Fruit fly (Drosophila melanogaster) whole organism, embryonic: ENCODE measurements around the gene mRpS10.

Experiments used
- CG11695 ChIP-seq: fragments of 200-800 bp; sonication (Bioruptor generic); IDR thresholded peaks from 3 replicates; pipeline ENCODE4 v1.3.6; 2022; ENCODE audit warnings: missing biosample characterization, missing genetic modification characterization
- CG11696 ChIP-seq: fragments of 200-800 bp; sonication (Bioruptor generic); IDR thresholded peaks from 2 replicates; pipeline ENCODE4 v1.3.6; 2022; ENCODE audit warnings: missing biosample characterization, missing genetic modification characterization
- CG12391 ChIP-seq: fragments of 200-800 bp; sonication (Bioruptor generic); optimal IDR thresholded peaks from 3 replicates; lab custom pipeline; 2018; ENCODE audit warnings: missing biosample characterization, mild to moderate bottlenecking, missing genetic modification characterization, moderate library complexity
- CG14860 ChIP-seq: fragments of 200-800 bp; sonication (Bioruptor generic); IDR thresholded peaks from 3 replicates; pipeline ENCODE4 v1.3.6; 2022; ENCODE audit warnings: missing biosample characterization, missing genetic modification characterization; ENCODE audit not compliant: partially characterized antibody
- CG17328 ChIP-seq: fragments of 200-800 bp; sonication (Bioruptor generic); IDR thresholded peaks from 2 replicates; pipeline ENCODE4 v1.3.6; 2022; ENCODE audit warnings: missing biosample characterization, missing genetic modification characterization
- CG17361 ChIP-seq: fragments of 200-800 bp; sonication (Bioruptor generic); IDR thresholded peaks from 3 replicates; pipeline ENCODE4 v1.3.6; 2022; ENCODE audit warnings: missing biosample characterization, missing genetic modification characterization
- CG2202 ChIP-seq: fragments of 200-800 bp; sonication (Bioruptor generic); optimal IDR thresholded peaks from 2 replicates; lab custom pipeline; 2018; ENCODE audit warnings: missing biosample characterization, mild to moderate bottlenecking, missing genetic modification characterization
- CG32772 ChIP-seq: fragments of 200-800 bp; sonication (Bioruptor generic); IDR thresholded peaks from 2 replicates; pipeline ENCODE4 v1.3.6; 2022; ENCODE audit warnings: missing biosample characterization, missing genetic modification characterization
- CG3281 ChIP-seq: fragments of 200-800 bp; sonication (Bioruptor generic); optimal IDR thresholded peaks from 3 replicates; lab custom pipeline; 2017; ENCODE audit warnings: missing biosample characterization, mild to moderate bottlenecking, missing genetic modification characterization
- CG3838 ChIP-seq: fragments of 200-800 bp; sonication (Bioruptor generic); optimal IDR thresholded peaks from 3 replicates; lab custom pipeline; 2016; ENCODE audit warnings: missing biosample characterization, missing genetic modification characterization
- CG6254 ChIP-seq: fragments of 200-800 bp; sonication (Bioruptor generic); optimal IDR thresholded peaks from 3 replicates; lab custom pipeline; 2017; ENCODE audit warnings: mild to moderate bottlenecking, missing biosample characterization, missing genetic modification reagents, missing genetic modification characterization
- CG7372 ChIP-seq: fragments of 200-800 bp; sonication (Bioruptor generic); IDR thresholded peaks from 2 replicates; pipeline ENCODE4 v1.3.6; 2022; ENCODE audit warnings: missing biosample characterization, missing genetic modification characterization
- CG8765 ChIP-seq: fragments of 200-800 bp; sonication (Bioruptor generic); IDR thresholded peaks from 2 replicates; pipeline ENCODE4 v1.3.6; 2022; ENCODE audit warnings: missing biosample characterization, missing genetic modification characterization
- Camta ChIP-seq: fragments of 200-800 bp; sonication (Bioruptor generic); optimal IDR thresholded peaks from 2 replicates; lab custom pipeline; 2016; ENCODE audit warnings: missing biosample characterization, missing genetic modification characterization
- D19A ChIP-seq: fragments of 200-800 bp; optimal IDR thresholded peaks from 3 replicates; lab custom pipeline; 2019; ENCODE audit warnings: missing biosample characterization, mild to moderate bottlenecking, missing genetic modification characterization, moderate library complexity
- Deaf1 ChIP-seq: fragments of 200-800 bp; optimal IDR thresholded peaks from 3 replicates; lab custom pipeline; 2019; ENCODE audit warnings: missing biosample characterization, mild to moderate bottlenecking, missing genetic modification characterization, moderate library complexity
- Elba2 ChIP-seq: fragments of 200-800 bp; sonication (Bioruptor generic); optimal IDR thresholded peaks from 3 replicates; lab custom pipeline; 2016; ENCODE audit warnings: missing biosample characterization, missing genetic modification characterization
- Hand ChIP-seq: fragments of 200-800 bp; sonication (Bioruptor generic); optimal IDR thresholded peaks from 2 replicates; lab custom pipeline; 2017; ENCODE audit warnings: mild to moderate bottlenecking, missing biosample characterization, missing genetic modification reagents, missing genetic modification characterization
- Hr51 ChIP-seq, 2 experiments: fragments of 200-800 bp; sonication (Bioruptor generic); optimal IDR thresholded peaks; 2 replicates in 1 of 2; 3 replicates in 1 of 2; lab custom pipeline; 2016 to 2018; ENCODE audit warnings: missing biosample characterization in 2 of 2, missing genetic modification characterization in 2 of 2, mild to moderate bottlenecking in 1 of 2, moderate library complexity in 1 of 2
- MTF-1 ChIP-seq: fragments of 200-800 bp; sonication (Bioruptor generic); optimal IDR thresholded peaks from 2 replicates; lab custom pipeline; 2018; ENCODE audit warnings: missing biosample characterization, mild to moderate bottlenecking, missing genetic modification characterization, borderline replicate concordance
- Mrtf ChIP-seq: fragments of 200-800 bp; sonication (Bioruptor generic); IDR thresholded peaks from 3 replicates; pipeline ENCODE4 v1.3.6; 2022; ENCODE audit warnings: missing biosample characterization, missing genetic modification characterization
- Myb ChIP-seq: fragments of 200-800 bp; sonication (Bioruptor generic); optimal IDR thresholded peaks from 2 replicates; lab custom pipeline; 2016; ENCODE audit warnings: missing biosample characterization, missing genetic modification characterization
- Opbp ChIP-seq: fragments of 200-800 bp; sonication (Bioruptor generic); IDR thresholded peaks from 3 replicates; pipeline ENCODE4 v1.3.6; 2022; ENCODE audit warnings: missing biosample characterization, missing genetic modification characterization; ENCODE audit not compliant: partially characterized antibody
- Tbp ChIP-seq: fragments of >200 bp; optimal IDR thresholded peaks from 2 replicates; lab custom pipeline; 2018; ENCODE audit warnings: missing biosample characterization, missing genetic modification characterization
- amos ChIP-seq: fragments of 200-800 bp; sonication (Bioruptor generic); IDR thresholded peaks from 2 replicates; pipeline ENCODE4 v1.3.6; 2022; ENCODE audit warnings: missing biosample characterization, missing genetic modification characterization; ENCODE audit not compliant: partially characterized antibody
- aop ChIP-seq: fragments of 200-800 bp; sonication (Bioruptor generic); IDR thresholded peaks from 2 replicates; pipeline ENCODE4 v1.3.6; 2022; ENCODE audit warnings: missing biosample characterization, missing genetic modification characterization
- ara ChIP-seq: fragments of 200-800 bp; sonication (Bioruptor generic); IDR thresholded peaks from 2 replicates; pipeline ENCODE4 v1.3.6; 2022; ENCODE audit warnings: missing biosample characterization, missing genetic modification characterization
- ash1 ChIP-seq: fragments of 200-800 bp; sonication (Bioruptor generic); optimal IDR thresholded peaks from 2 replicates; lab custom pipeline; 2018; ENCODE audit warnings: missing biosample characterization, mild to moderate bottlenecking, missing genetic modification characterization
- bab2 ChIP-seq: fragments of 200-800 bp; sonication (Bioruptor generic); optimal IDR thresholded peaks from 2 replicates; lab custom pipeline; 2016; ENCODE audit warnings: missing biosample characterization, missing genetic modification characterization
- corto ChIP-seq: fragments of 200-800 bp; sonication (Bioruptor generic); optimal IDR thresholded peaks from 2 replicates; lab custom pipeline; 2016; ENCODE audit warnings: missing biosample characterization, mild to moderate bottlenecking, missing genetic modification characterization, moderate library complexity
- crol ChIP-seq: fragments of 200-800 bp; sonication (Bioruptor generic); IDR thresholded peaks from 2 replicates; pipeline ENCODE4 v1.3.6; 2022; ENCODE audit warnings: missing biosample characterization, missing genetic modification characterization
- en ChIP-seq: fragments of 200-800 bp; sonication (Bioruptor generic); optimal IDR thresholded peaks from 2 replicates; lab custom pipeline; 2016; ENCODE audit warnings: missing biosample characterization, missing genetic modification characterization
- fd3F ChIP-seq: fragments of 200-800 bp; sonication (Bioruptor generic); optimal IDR thresholded peaks from 2 replicates; lab custom pipeline; 2018; ENCODE audit warnings: missing biosample characterization, mild to moderate bottlenecking, missing genetic modification characterization, moderate library complexity
- fd96Cb ChIP-seq: fragments of 200-800 bp; sonication (Bioruptor generic); optimal IDR thresholded peaks from 2 replicates; lab custom pipeline; 2018; ENCODE audit warnings: missing biosample characterization, mild to moderate bottlenecking, missing genetic modification characterization, moderate library complexity
- gcm2 ChIP-seq: fragments of 200-800 bp; sonication (Bioruptor generic); optimal IDR thresholded peaks from 2 replicates; lab custom pipeline; 2016; ENCODE audit warnings: missing biosample characterization, missing genetic modification characterization
- gsb ChIP-seq: fragments of 200-800 bp; sonication (Bioruptor generic); IDR thresholded peaks from 2 replicates; pipeline ENCODE4 v1.3.6; 2022; ENCODE audit warnings: missing biosample characterization, missing genetic modification characterization
- gsb-n ChIP-seq: fragments of 200-800 bp; sonication (Bioruptor generic); optimal IDR thresholded peaks from 3 replicates; lab custom pipeline; 2018; ENCODE audit warnings: missing biosample characterization, mild to moderate bottlenecking, missing genetic modification characterization
- inv ChIP-seq: fragments of 200-800 bp; sonication (Bioruptor generic); IDR thresholded peaks from 2 replicates; pipeline ENCODE4 v1.3.6; 2022; ENCODE audit warnings: missing biosample characterization, missing genetic modification characterization; ENCODE audit not compliant: partially characterized antibody
- nerfin-1 ChIP-seq: fragments of 200-800 bp; sonication (Bioruptor generic); optimal IDR thresholded peaks from 3 replicates; lab custom pipeline; 2019; ENCODE audit warnings: missing biosample characterization, mild to moderate bottlenecking, missing genetic modification characterization, moderate library complexity
- pb ChIP-seq: fragments of 200-800 bp; sonication (Bioruptor generic); optimal IDR thresholded peaks from 3 replicates; lab custom pipeline; 2016; ENCODE audit warnings: missing biosample characterization, missing genetic modification characterization
- pros ChIP-seq: fragments of 200-800 bp; sonication (Bioruptor generic); optimal IDR thresholded peaks from 3 replicates; lab custom pipeline; 2019; ENCODE audit warnings: missing biosample characterization, mild to moderate bottlenecking, missing genetic modification characterization, moderate library complexity
- repo ChIP-seq: fragments of 200-800 bp; sonication (Bioruptor generic); optimal IDR thresholded peaks from 2 replicates; lab custom pipeline; 2016; ENCODE audit warnings: missing biosample characterization, missing genetic modification characterization
- sc ChIP-seq, 3 experiments: fragments of >200 bp in 2 of 3; fragments of 200-800 bp in 1 of 3; sonication (Bioruptor generic) in 1 of 3; optimal IDR thresholded peaks; 2 replicates in 2 of 3; 3 replicates in 1 of 3; lab custom pipeline; 2017; ENCODE audit warnings: mild to moderate bottlenecking in 1 of 3, missing biosample characterization in 1 of 3, missing genetic modification characterization in 1 of 3, missing genetic modification reagents in 1 of 3
- seq ChIP-seq: fragments of 200-800 bp; sonication (Bioruptor generic); IDR thresholded peaks from 2 replicates; pipeline ENCODE4 v1.3.6; 2022; ENCODE audit warnings: missing biosample characterization, missing genetic modification characterization
- slp2 ChIP-seq: fragments of 200-800 bp; sonication (Bioruptor generic); optimal IDR thresholded peaks from 2 replicates; lab custom pipeline; 2016; ENCODE audit warnings: missing biosample characterization, missing genetic modification characterization
- unc-4 ChIP-seq: fragments of 200-800 bp; sonication (Bioruptor generic); IDR thresholded peaks from 2 replicates; pipeline ENCODE4 v1.3.6; 2022; ENCODE audit warnings: missing biosample characterization, missing genetic modification characterization; ENCODE audit not compliant: partially characterized antibody
- zen ChIP-seq: fragments of 200-800 bp; sonication (Bioruptor generic); optimal IDR thresholded peaks from 3 replicates; lab custom pipeline; 2018; ENCODE audit warnings: missing biosample characterization, mild to moderate bottlenecking, missing genetic modification characterization, moderate library complexity
- zfh1 ChIP-seq: fragments of 200-800 bp; sonication (Bioruptor generic); IDR thresholded peaks from 3 replicates; pipeline ENCODE4 v1.3.6; 2022; ENCODE audit warnings: missing biosample characterization, missing genetic modification characterization

The mRpS10 gene

dm6 chr3R:15218824-15219576 is 10.5 kb upstream of the mRpS10 start, which contains the start of the genes SIDL and CG12241 (continued):
- TF ChIP-seq CG12391, result peak; percentile 72
- peak; percentile 46 for TF ChIP-seq repo (GFP tag; lab: Kevin White, UChicago)
- TF ChIP-seq CG14860, result 0 out of 3 replicates have a peak, but pooled peaks have one; percentile 22
- no peak for TF ChIP-seq Hand
- no peak for TF ChIP-seq en
- TF ChIP-seq ara (GFP tag; lab: Robert Waterston, UW), result peak; percentile 90
- no peak for TF ChIP-seq aop (GFP tag; lab: Robert Waterston, UW)
- no peak for TF ChIP-seq inv
- no peak for TF ChIP-seq ash1 (GFP tag; lab: Kevin White, UChicago)
- TF ChIP-seq gsb (GFP tag; lab: Robert Waterston, UW), result peak; percentile 82
- no peak for TF ChIP-seq gcm2
- TF ChIP-seq CG3838 (GFP tag; lab: Kevin White, UChicago), result peak; percentile 68
- TF ChIP-seq pb (GFP tag; lab: Kevin White, UChicago), result peak; percentile 73
- no peak for TF ChIP-seq corto (GFP tag; lab: Kevin White, UChicago)
- TF ChIP-seq fd96Cb (tag; lab: Kevin White, UChicago), result peak; percentile 79
- peak; percentile 31; the same call in 1 of the 2 replicates for TF ChIP-seq crol (GFP tag; lab: Robert Waterston, UW)
- 0 out of 2 replicates have a peak, but pooled peaks have one; percentile 44 for TF ChIP-seq unc-4 (GFP tag; lab: Robert Waterston, UW)
- peak; percentile 46 for TF ChIP-seq fd3F (GFP tag; lab: Kevin White, UChicago)
- no peak for TF ChIP-seq pros
- peak; percentile 92 for TF ChIP-seq CG32772 (GFP tag; lab: Robert Waterston, UW)
- peak; percentile 87; the same call in 1 of the 2 replicates for TF ChIP-seq CG8765 (GFP tag; lab: Robert Waterston, UW)
- no peak for TF ChIP-seq Tbp (GFP tag; lab: Kevin White, UChicago)
- peak; percentile 0 for TF ChIP-seq Elba2 (GFP tag; lab: Kevin White, UChicago)
- no peak for TF ChIP-seq CG17328 (GFP tag; lab: Robert Waterston, UW)
- TF ChIP-seq nerfin-1, result peak; percentile 57
- TF ChIP-seq CG7372 (GFP tag; lab: Robert Waterston, UW), result peak; percentile 92
- peak; percentile 83 for TF ChIP-seq CG3281
- TF ChIP-seq CG17361, result peak; percentile 93
- peak; percentile 45 for TF ChIP-seq slp2
- no peak for TF ChIP-seq seq (GFP tag; lab: Robert Waterston, UW)
- TF ChIP-seq Opbp (GFP tag; lab: Robert Waterston, UW), result peak; percentile 34; the same call in 1 of the 3 replicates
- TF ChIP-seq CG11695 (GFP tag; lab: Robert Waterston, UW), result peak; percentile 92
- no peak for TF ChIP-seq gsb-n (tag; lab: Kevin White, UChicago)
- TF ChIP-seq Myb, result peak; percentile 49
- peak; percentile 88 for TF ChIP-seq CG11696 (GFP tag; lab: Robert Waterston, UW)
- peak; percentile 82 for TF ChIP-seq bab2 (GFP tag; lab: Kevin White, UChicago)
- TF ChIP-seq CG6254 (GFP tag; lab: Kevin White, UChicago), result no peak
- no peak for TF ChIP-seq amos (GFP tag; lab: Robert Waterston, UW)
- TF ChIP-seq CG2202 (tag; lab: Kevin White, UChicago), result no peak
- TF ChIP-seq zfh1 (GFP tag; lab: Robert Waterston, UW), result peak; percentile 94
- TF ChIP-seq Camta, result peak; percentile 84
- peak; percentile 32 for TF ChIP-seq MTF-1 (GFP tag; lab: Kevin White, UChicago)
- peak in 1 of 2 experiments; percentile 43 for TF ChIP-seq Hr51 (GFP tag; optimal IDR thresholded peaks at IDR 0.05; lab: Kevin White, UChicago)
- peak; percentile 72 for TF ChIP-seq zen (tag; lab: Kevin White, UChicago)
- no peak for TF ChIP-seq D19A (tag; lab: Kevin White, UChicago)
- TF ChIP-seq sc (optimal IDR thresholded peaks at IDR 0.05; lab: Kevin White, UChicago), result no peak
- TF ChIP-seq sc (GFP tag; optimal IDR thresholded peaks at IDR 0.05; lab: Kevin White, UChicago), result no peak
- TF ChIP-seq Mrtf, result peak; percentile 85
- TF ChIP-seq Deaf1 (tag; lab: Kevin White, UChicago), result no peak
